Worm (Caenorhabditis elegans) whole organism, young adult: Measurements from ENCODE around the gene grl-25.

Source experiments
- T07F8.4 ChIP-seq: sonication (generic microtip); optimal IDR thresholded peaks from 2 replicates; lab custom pipeline; 2016; ENCODE audit warnings: mild to moderate bottlenecking, missing genetic modification characterization, moderate library complexity, missing compliant biosample characterization
- ama-1 ChIP-seq, 3 experiments: fragments of 150-350 bp in 1 of 3; sonication (generic microtip) in 2 of 3; optimal IDR thresholded peaks; 2 replicates each; lab custom pipeline; 2014 to 2018; ENCODE audit warnings: missing biosample characterization in 2 of 3, missing genetic modification characterization in 2 of 3, missing genetic modification reagents in 2 of 3
- attf-6 ChIP-seq: fragments of 200-800 bp; sonication (Bioruptor generic); IDR thresholded peaks from 2 replicates; pipeline ENCODE4 v1.3.6; 2022; ENCODE audit warnings: missing genetic modification reagents, missing genetic modification characterization, missing compliant biosample characterization
- ceh-40 ChIP-seq: fragments of 200-800 bp; sonication (Bioruptor generic); IDR thresholded peaks from 2 replicates; pipeline ENCODE4 v1.3.6; 2022; ENCODE audit warnings: missing genetic modification characterization, missing compliant biosample characterization
- dpl-1 ChIP-seq: fragments of 150-350 bp; optimal IDR thresholded peaks from 2 replicates; lab custom pipeline; 2014; ENCODE audit warnings: missing biosample characterization, missing genetic modification reagents, missing genetic modification characterization
- ets-4 ChIP-seq: fragments of 200-800 bp; sonication (Bioruptor generic); optimal IDR thresholded peaks from 2 replicates; lab custom pipeline; 2018; ENCODE audit warnings: mild to moderate bottlenecking, missing genetic modification characterization, missing compliant biosample characterization
- lin-35 ChIP-seq, 3 experiments: fragments of 150-350 bp in 2 of 3; sonication (generic microtip) in 1 of 3; optimal IDR thresholded peaks; 2 replicates each; lab custom pipeline; 2014 to 2018; ENCODE audit warnings: missing biosample characterization in 3 of 3, missing genetic modification characterization in 3 of 3, missing genetic modification reagents in 3 of 3
- madf-10 ChIP-seq: sonication (generic microtip); optimal IDR thresholded peaks from 2 replicates; lab custom pipeline; 2016; ENCODE audit warnings: mild to moderate bottlenecking, missing genetic modification characterization, missing compliant biosample characterization
- mel-28 ChIP-seq: sonication (generic microtip); optimal IDR thresholded peaks from 2 replicates; lab custom pipeline; 2016; ENCODE audit warnings: borderline replicate concordance, mild to moderate bottlenecking, missing genetic modification characterization, missing compliant biosample characterization
- pha-4 ChIP-seq: fragments of 150-350 bp; sonication (generic microtip); optimal IDR thresholded peaks from 2 replicates; lab custom pipeline; 2014; ENCODE audit warnings: missing biosample characterization, missing genetic modification reagents, missing genetic modification characterization
- snpc-1.1 ChIP-seq: sonication (generic microtip); optimal IDR thresholded peaks from 2 replicates; lab custom pipeline; 2017; ENCODE audit warnings: missing genetic modification characterization, mild to moderate bottlenecking, missing compliant biosample characterization, antibody characterized with exemption, moderate library complexity, missing genotype, missing genetic modification reagents; ENCODE audit not compliant: insufficient read depth

DNA sequence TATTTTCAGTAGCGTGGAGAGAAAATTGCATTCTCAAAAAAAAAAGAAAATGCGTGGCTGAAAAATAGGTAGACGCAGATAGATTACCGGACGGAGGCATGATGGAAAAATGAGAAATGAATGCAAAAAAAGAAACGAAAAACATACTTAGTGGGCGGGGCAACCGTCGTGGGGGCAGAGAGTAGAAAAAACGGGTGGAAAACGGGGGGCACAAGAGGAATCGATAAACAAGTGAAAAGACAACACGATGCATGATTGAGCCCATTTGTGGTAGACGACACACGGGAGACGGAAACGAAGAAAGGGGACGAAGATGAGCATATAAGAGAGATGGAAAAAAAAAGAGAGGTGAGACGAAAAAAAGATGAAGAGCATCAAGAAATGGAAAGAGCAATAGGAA, 26.5 kb downstream of the grl-25 start:
- no peak for TF ChIP-seq ceh-40 (GFP tag; lab: Robert Waterston, UW)
- TF ChIP-seq pha-4 (tag; lab: Kevin White, UChicago): no peak
- no peak for TF ChIP-seq T07F8.4 (tag; lab: Kevin White, UChicago)
- TF ChIP-seq lin-35 (GFP tag; optimal IDR thresholded peaks at IDR 0.05; lab: Kevin White, UChicago): peak in 1 of 3 experiments; percentile 3
- TF ChIP-seq ama-1 (optimal IDR thresholded peaks at IDR 0.05; lab: Kevin White, UChicago): no peak
- no peak for TF ChIP-seq ama-1 (GFP tag; optimal IDR thresholded peaks at IDR 0.05; lab: Kevin White, UChicago)
- TF ChIP-seq mel-28 (tag; lab: Kevin White, UChicago): no peak
- no peak for TF ChIP-seq attf-6 (GFP tag; lab: Robert Waterston, UW)
- no peak for TF ChIP-seq dpl-1 (GFP tag; lab: Kevin White, UChicago)
- TF ChIP-seq madf-10: no peak
- no peak for TF ChIP-seq ets-4 (GFP tag; lab: Kevin White, UChicago)
- TF ChIP-seq snpc-1.1: no peak
